Worm (Caenorhabditis elegans): ENCODE results near the gene Y48A6C.8.

The Y48A6C.8 gene

DNA sequence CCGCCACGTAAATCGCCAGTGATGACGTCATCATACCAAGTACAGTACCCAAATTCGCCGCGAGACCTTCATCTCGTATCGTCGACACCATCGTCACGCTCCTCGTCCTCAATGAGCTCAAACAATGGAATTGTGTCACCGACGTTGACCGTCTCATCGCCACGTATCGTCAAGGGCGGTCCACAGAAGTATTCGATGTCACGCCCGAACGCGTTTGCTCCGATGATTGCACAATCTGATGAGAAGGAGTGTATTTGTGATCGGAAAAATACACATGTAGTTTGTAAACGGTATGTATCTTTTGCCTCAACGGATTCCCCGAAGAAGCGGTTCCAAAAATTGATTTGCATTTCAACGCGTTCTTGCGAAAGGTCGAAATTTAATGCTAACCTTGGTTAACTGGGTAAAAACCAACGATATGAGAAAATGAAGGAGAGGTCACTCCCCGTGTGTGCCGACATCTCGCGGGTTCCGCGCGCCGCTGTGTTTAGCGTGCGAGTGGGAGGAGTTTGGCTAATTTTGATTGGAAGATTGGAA, 37.2 kb downstream of the Y48A6C.8 start (continued):
- TF ChIP-seq ceh-58 (GFP tag; IDR thresholded peaks at IDR 0.05) (0 out of 2 replicates have a peak, but pooled peaks have one; percentile 27), F57A8.1 (GFP tag; optimal IDR thresholded peaks at IDR 0.05) (no peak), madf-6 (GFP tag; IDR thresholded peaks at IDR 0.05) (peak; percentile 71), snpc-1.3 (tag; optimal IDR thresholded peaks at IDR 0.05; ENCODE audit: insufficient read depth) (peak; percentile 92), atf-7 (tag; optimal IDR thresholded peaks at IDR 0.05) (peak; percentile 35), hrde-1 (tag; optimal IDR thresholded peaks at IDR 0.05; ENCODE audit: borderline replicate concordance) (peak; percentile 41), hmg-1.2 (GFP tag; IDR thresholded peaks at IDR 0.05) (peak; percentile 93), mes-4 (tag; optimal IDR thresholded peaks at IDR 0.05) (peak; percentile 35), hmg-20 (GFP tag; IDR thresholded peaks at IDR 0.05) (0 out of 2 replicates have a peak, but pooled peaks have one; percentile 47), hlh-26 (GFP tag; conservative IDR thresholded peaks at IDR 0.05) (no peak), rcor-1 (GFP tag; IDR thresholded peaks at IDR 0.05) (peak; percentile 75), attf-6 (GFP tag; IDR thresholded peaks at IDR 0.05) (peak; percentile 96), cebp-2 (GFP tag; IDR thresholded peaks at IDR 0.05) (no peak), F33H1.4 (GFP tag; IDR thresholded peaks at IDR 0.05) (peak; percentile 65), F55B11.4 (tag; optimal IDR thresholded peaks at IDR 0.05; ENCODE audit: borderline replicate concordance, insufficient read depth) (no peak), mel-28 (tag; optimal IDR thresholded peaks at IDR 0.05; ENCODE audit: borderline replicate concordance) (peak; percentile 3), F37B4.10 (GFP tag; IDR thresholded peaks at IDR 0.05) (0 out of 2 replicates have a peak, but pooled peaks have one; percentile 12), hlh-12 (tag; optimal IDR thresholded peaks at IDR 0.05) (no peak), ztf-25 (GFP tag; IDR thresholded peaks at IDR 0.05) (peak; percentile 68; the same call in 1 of the 2 replicates), aptf-2 (GFP tag; conservative IDR thresholded peaks at IDR 0.05) (0 out of 2 replicates have a peak, but pooled peaks have one; percentile 34), rec-8 (tag; optimal IDR thresholded peaks at IDR 0.05) (peak in 1 of 2 experiments; percentile 4), let-526 (GFP tag; IDR thresholded peaks at IDR 0.05) (no peak), egl-44 (GFP tag; IDR thresholded peaks at IDR 0.05) (0 out of 2 replicates have a peak, but pooled peaks have one; percentile 45), Y53F4B.3 (GFP tag; IDR thresholded peaks at IDR 0.05) (no peak), zim-3 (tag; optimal IDR thresholded peaks at IDR 0.05) (peak; percentile 27), K12H6.12 (tag; optimal IDR thresholded peaks at IDR 0.05) (no peak), C17E4.6 (GFP tag; IDR thresholded peaks at IDR 0.05) (peak; percentile 62; the same call in 1 of the 2 replicates), mxl-1 (tag; optimal IDR thresholded peaks at IDR 0.05) (no peak), ets-4 (GFP tag; optimal IDR thresholded peaks at IDR 0.05) (no peak), snpc-4 (GFP tag; optimal IDR thresholded peaks at IDR 0.05) (peak; percentile 94), snpc-4 (tag; optimal IDR thresholded peaks at IDR 0.05) (peak; percentile 96 to 99 (median 98)), cebp-1 (GFP tag; IDR thresholded peaks at IDR 0.05) (no peak), cebp-1 (tag; optimal IDR thresholded peaks at IDR 0.05) (peak; percentile 50), lag-1 (GFP tag; IDR thresholded peaks at IDR 0.05) (no peak), let-607 (tag; optimal IDR thresholded peaks at IDR 0.05) (no peak), lsl-1 (GFP tag; optimal IDR thresholded peaks at IDR 0.05) (peak; percentile 56), nhr-80 (tag; optimal IDR thresholded peaks at IDR 0.05) (no peak), athp-1 (tag; optimal IDR thresholded peaks at IDR 0.05) (peak; percentile 34), ccch-3 (GFP tag; optimal IDR thresholded peaks at IDR 0.05) (no peak), lin-54 (GFP tag; optimal IDR thresholded peaks at IDR 0.05) (peak; percentile 32), lir-1 (GFP tag; conservative IDR thresholded peaks at IDR 0.05) (peak; percentile 67; the same call in 1 of the 2 replicates), akir-1 (GFP tag; optimal IDR thresholded peaks at IDR 0.05) (no peak), B0019.2 (GFP tag; conservative IDR thresholded peaks at IDR 0.05) (no peak), ceh-40 (GFP tag; IDR thresholded peaks at IDR 0.05) (peak; percentile 20; the same call in 1 of the 2 replicates), madf-8 (GFP tag; conservative IDR thresholded peaks at IDR 0.05) (peak; percentile 56), B0336.3 (GFP tag; IDR thresholded peaks at IDR 0.05) (peak; percentile 64; the same call in 1 of the 2 replicates), F57C9.4 (tag; optimal IDR thresholded peaks at IDR 0.05) (peak; percentile 9)
